Fruit fly (Drosophila melanogaster): ENCODE measurements around the gene CG9135.
A peak's percentile ranks its signal among the peaks of the same experiment; 100 is the strongest.

Gene CG9135

DNA sequence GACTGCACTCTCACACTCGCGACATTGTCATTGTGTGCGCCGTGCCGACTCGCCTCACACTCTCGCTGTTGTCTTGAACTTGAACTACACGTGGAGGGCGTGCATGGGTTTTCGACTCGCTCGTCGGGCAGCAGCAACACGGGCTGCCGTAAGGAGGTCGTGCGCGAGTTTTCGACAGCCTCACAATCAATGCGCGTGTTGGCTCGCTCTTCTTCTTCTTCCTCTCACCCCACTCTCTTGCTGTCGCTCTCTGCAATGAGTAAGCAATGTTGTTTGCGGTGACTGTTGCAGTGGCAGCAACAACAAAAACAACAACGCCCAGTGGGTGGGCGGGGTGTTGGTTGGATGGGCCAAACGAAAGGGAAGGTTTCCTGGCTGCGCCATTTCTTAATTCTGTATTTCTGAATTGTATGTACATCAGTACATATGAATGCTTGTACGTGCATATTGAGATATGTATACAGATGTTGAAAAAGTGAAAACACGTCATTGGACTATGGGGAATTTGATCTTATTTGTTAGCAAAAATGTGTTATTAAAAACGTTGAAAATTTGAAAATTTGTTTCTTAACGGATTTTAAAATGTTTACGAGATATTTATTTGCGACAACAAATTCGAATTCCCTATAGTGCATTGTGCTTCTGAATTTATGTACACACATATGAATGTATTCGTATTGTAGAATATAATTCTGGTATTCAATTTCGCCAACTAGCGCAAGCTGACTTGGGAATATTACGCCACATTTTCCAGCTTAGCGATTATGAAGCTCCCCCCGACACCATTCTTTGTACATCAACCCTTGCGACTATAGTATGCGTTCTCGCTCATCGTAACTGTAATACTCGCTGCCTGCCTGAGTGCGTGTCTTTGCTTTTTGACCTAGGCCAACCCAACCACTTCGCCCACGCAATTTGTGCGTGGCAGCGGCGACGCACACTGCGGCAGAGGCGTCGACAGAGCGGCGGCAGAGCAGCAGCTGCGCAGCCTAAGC lies 38.1 kb downstream of the CG9135 start (continued):
- TF ChIP-seq sd (tag; optimal IDR thresholded peaks at IDR 0.05): peak; percentile 87
- TF ChIP-seq CG32772 (GFP tag; IDR thresholded peaks at IDR 0.05): no peak
- peak; percentile 55 for TF ChIP-seq gro (GFP tag; optimal IDR thresholded peaks at IDR 0.05)
- peak; percentile 86 for TF ChIP-seq CG13894 (tag; optimal IDR thresholded peaks at IDR 0.05)
- peak; percentile 88 for TF ChIP-seq crol (GFP tag; IDR thresholded peaks at IDR 0.05)
- TF ChIP-seq Neu2 (GFP tag; optimal IDR thresholded peaks at IDR 0.05; ENCODE audit: borderline replicate concordance): no peak
- TF ChIP-seq CG11093 (GFP tag; IDR thresholded peaks at IDR 0.05): no peak
- TF ChIP-seq sima (GFP tag; optimal IDR thresholded peaks at IDR 0.05): no peak
- TF ChIP-seq CG9215 (GFP tag; IDR thresholded peaks at IDR 0.05): no peak
- TF ChIP-seq CG9932 (GFP tag; IDR thresholded peaks at IDR 0.05): peak; percentile 39; the same call in 1 of the 2 replicates
- TF ChIP-seq CG30403 (GFP tag; optimal IDR thresholded peaks at IDR 0.05): peak; percentile 6
- TF ChIP-seq trh (GFP tag; optimal IDR thresholded peaks at IDR 0.05): no peak
- TF ChIP-seq Trl (optimal IDR thresholded peaks at IDR 0.05): peak; percentile 75 to 81
- TF ChIP-seq Trl (GFP tag; optimal IDR thresholded peaks at IDR 0.05): peak; percentile 42
- no peak for TF ChIP-seq CG1647 (GFP tag; optimal IDR thresholded peaks at IDR 0.05)
- TF ChIP-seq tgo (GFP tag; IDR thresholded peaks at IDR 0.05): no peak
- TF ChIP-seq CG18599 (GFP tag; optimal IDR thresholded peaks at IDR 0.05): peak; percentile 65
- TF ChIP-seq gce (GFP tag; IDR thresholded peaks at IDR 0.05): peak; percentile 77; the same call in 2 of the 3 replicates
- TF ChIP-seq Awh (GFP tag; IDR thresholded peaks at IDR 0.05): peak; percentile 55; the same call in 1 of the 2 replicates
- TF ChIP-seq Antp (GFP tag; optimal IDR thresholded peaks at IDR 0.05): no peak
- TF ChIP-seq stc (GFP tag; IDR thresholded peaks at IDR 0.05): no peak
- no peak for TF ChIP-seq CG6683 (GFP tag; optimal IDR thresholded peaks at IDR 0.05)
- TF ChIP-seq CG13123 (GFP tag; optimal IDR thresholded peaks at IDR 0.05): no peak
- TF ChIP-seq Dll (GFP tag; IDR thresholded peaks at IDR 0.05; ENCODE audit: partially characterized antibody): peak; percentile 36; the same call in 1 of the 4 replicates
- TF ChIP-seq CG17186 (GFP tag; optimal IDR thresholded peaks at IDR 0.05): no peak
- TF ChIP-seq CG9727 (GFP tag; optimal IDR thresholded peaks at IDR 0.05): peak; percentile 25
- TF ChIP-seq CG2116 (GFP tag; optimal IDR thresholded peaks at IDR 0.05): no peak
- TF ChIP-seq Drgx (GFP tag; IDR thresholded peaks at IDR 0.05): peak; percentile 34; the same call in 1 of the 2 replicates
- no peak for TF ChIP-seq CG10366 (GFP tag; IDR thresholded peaks at IDR 0.05)
- TF ChIP-seq HmgZ (tag; optimal IDR thresholded peaks at IDR 0.05): peak; percentile 86
- peak; percentile 35 for TF ChIP-seq CG12391 (tag; optimal IDR thresholded peaks at IDR 0.05)
- TF ChIP-seq sna (GFP tag; IDR thresholded peaks at IDR 0.05; ENCODE audit: partially characterized antibody): peak; percentile 66
- TF ChIP-seq Tbp (GFP tag; optimal IDR thresholded peaks at IDR 0.05): no peak
- no peak for TF ChIP-seq Hr3 (GFP tag; optimal IDR thresholded peaks at IDR 0.05)
- peak; percentile 40 for TF ChIP-seq mam (GFP tag; optimal IDR thresholded peaks at IDR 0.05)
- TF ChIP-seq unc-4 (GFP tag; IDR thresholded peaks at IDR 0.05; ENCODE audit: partially characterized antibody): 0 out of 2 replicates have a peak, but pooled peaks have one; percentile 38
- TF ChIP-seq dmrt11E (tag; optimal IDR thresholded peaks at IDR 0.05): no peak
- no peak for TF ChIP-seq jing (GFP tag; optimal IDR thresholded peaks at IDR 0.05)
- TF ChIP-seq Asciz (GFP tag; optimal IDR thresholded peaks at IDR 0.05): peak; percentile 19
- no peak for TF ChIP-seq CG8089 (GFP tag; optimal IDR thresholded peaks at IDR 0.05)
- TF ChIP-seq row (GFP tag; IDR thresholded peaks at IDR 0.05): peak; percentile 14; the same call in 2 of the 3 replicates
- no peak for TF ChIP-seq Spps (tag; optimal IDR thresholded peaks at IDR 0.05)
- no peak for TF ChIP-seq CG8944 (GFP tag; optimal IDR thresholded peaks at IDR 0.05)
- TF ChIP-seq fd3F (GFP tag; optimal IDR thresholded peaks at IDR 0.05): peak; percentile 3
- no peak for TF ChIP-seq CG14965 (GFP tag; optimal IDR thresholded peaks at IDR 0.05; ENCODE audit: borderline replicate concordance)
- no peak for TF ChIP-seq Abd-B (GFP tag; optimal IDR thresholded peaks at IDR 0.05)
- TF ChIP-seq h (optimal IDR thresholded peaks at IDR 0.05): no peak
- TF ChIP-seq btn (GFP tag; optimal IDR thresholded peaks at IDR 0.05): no peak
- TF ChIP-seq Dek (tag; optimal IDR thresholded peaks at IDR 0.05): peak; percentile 5
